Worm (Caenorhabditis elegans) whole organism, early embryonic: Measurements from ENCODE around the gene Y32H12A.8.

Source experiments
- B0310.2 ChIP-seq: sonication (generic microtip); optimal IDR thresholded peaks from 2 replicates; lab custom pipeline; 2016; ENCODE audit warnings: mild to moderate bottlenecking, missing genetic modification characterization, missing compliant biosample characterization
- F13C5.2 ChIP-seq: sonication (generic microtip); optimal IDR thresholded peaks from 2 replicates; lab custom pipeline; 2017; ENCODE audit warnings: mild to moderate bottlenecking, missing genetic modification characterization, inconsistent platforms, missing compliant biosample characterization
- aly-1 ChIP-seq: sonication (generic microtip); optimal IDR thresholded peaks from 2 replicates; lab custom pipeline; 2016; ENCODE audit warnings: missing genetic modification characterization, missing compliant biosample characterization
- ama-1 ChIP-seq: fragments of 150-350 bp; optimal IDR thresholded peaks from 2 replicates; lab custom pipeline; 2014
- ceh-13 ChIP-seq: fragments of 200-800 bp; sonication (Bioruptor generic); optimal IDR thresholded peaks from 2 replicates; lab custom pipeline; 2018; ENCODE audit warnings: mild to moderate bottlenecking, missing genetic modification characterization, missing compliant biosample characterization
- ceh-36 ChIP-seq: sonication (generic microtip); optimal IDR thresholded peaks from 2 replicates; lab custom pipeline; 2016; ENCODE audit warnings: missing genetic modification characterization, inconsistent platforms, missing compliant biosample characterization
- ets-7 ChIP-seq: sonication (generic microtip); optimal IDR thresholded peaks from 2 replicates; lab custom pipeline; 2016; ENCODE audit warnings: missing genotype, missing genetic modification characterization, missing compliant biosample characterization
- flt-1 ChIP-seq: fragments of 200-800 bp; sonication (Bioruptor generic); IDR thresholded peaks from 2 replicates; pipeline ENCODE4 v1.3.6; 2022; ENCODE audit warnings: missing genetic modification characterization, missing compliant biosample characterization
- hmbx-1 ChIP-seq: sonication (generic microtip); optimal IDR thresholded peaks from 2 replicates; lab custom pipeline; 2016; ENCODE audit warnings: mild to moderate bottlenecking, missing genetic modification characterization, missing compliant biosample characterization
- hmg-4 ChIP-seq: fragments of 200-800 bp; sonication (Bioruptor generic); optimal IDR thresholded peaks from 2 replicates; lab custom pipeline; 2018; ENCODE audit warnings: mild to moderate bottlenecking, missing genetic modification characterization, missing compliant biosample characterization
- hnd-1 ChIP-seq: sonication (generic microtip); optimal IDR thresholded peaks from 2 replicates; lab custom pipeline; 2016; ENCODE audit warnings: missing genetic modification characterization, missing compliant biosample characterization
- pes-1 ChIP-seq: fragments of 200-800 bp; sonication (Bioruptor generic); IDR thresholded peaks from 2 replicates; pipeline ENCODE4 v1.3.6; 2022; ENCODE audit warnings: missing genetic modification reagents, missing genetic modification characterization, missing compliant biosample characterization
- scrt-1 ChIP-seq: fragments of 200-800 bp; sonication (Bioruptor generic); IDR thresholded peaks from 2 replicates; pipeline ENCODE4 v1.3.6; 2022; ENCODE audit warnings: missing genetic modification characterization, missing compliant biosample characterization
- sea-1 ChIP-seq: fragments of 200-800 bp; sonication (Bioruptor generic); conservative IDR thresholded peaks from 2 replicates; pipeline ENCODE4 v1.3.6; 2022; ENCODE audit warnings: missing genetic modification characterization, missing compliant biosample characterization
- tbx-11 ChIP-seq: fragments of 200-800 bp; sonication (Bioruptor generic); IDR thresholded peaks from 2 replicates; pipeline ENCODE4 v1.3.6; 2022; ENCODE audit warnings: missing genetic modification characterization, missing compliant biosample characterization
- tbx-37 ChIP-seq: fragments of 200-800 bp; sonication (Bioruptor generic); conservative IDR thresholded peaks from 2 replicates; pipeline ENCODE4 v1.3.6; 2022; ENCODE audit warnings: missing genetic modification reagents, missing genetic modification characterization, missing compliant biosample characterization
- tra-4 ChIP-seq: sonication (generic microtip); optimal IDR thresholded peaks from 2 replicates; lab custom pipeline; 2017; ENCODE audit warnings: missing genetic modification characterization, missing compliant biosample characterization

Gene Y32H12A.8

DNA sequence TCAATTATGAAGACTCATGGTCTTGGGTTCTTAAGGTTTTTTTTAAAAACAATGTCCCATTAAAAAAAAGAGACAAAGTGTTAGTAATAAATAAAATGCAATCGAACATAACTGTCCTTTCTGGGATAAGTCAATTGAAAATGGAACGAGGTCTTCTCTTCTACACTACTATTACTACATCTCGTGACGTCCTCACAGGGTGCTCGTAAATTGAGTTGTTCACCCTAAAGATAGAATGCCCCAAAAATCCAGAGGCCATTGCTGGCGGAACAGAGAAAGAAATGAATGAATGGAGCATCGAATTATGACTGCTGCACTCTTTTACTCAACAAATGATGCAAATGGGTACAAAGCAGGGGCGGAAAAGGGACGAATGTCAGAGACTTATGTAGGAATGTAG is 3.4 kb downstream of the Y32H12A.8 start:
- TF ChIP-seq ceh-13 (GFP tag; lab: Kevin White, UChicago) (no peak), F13C5.2 (tag; lab: Kevin White, UChicago) (no peak), pes-1 (GFP tag; lab: Robert Waterston, UW) (no peak), tbx-37 (GFP tag; lab: Robert Waterston, UW) (no peak), hnd-1 (tag; lab: Kevin White, UChicago) (no peak), tra-4 (tag; lab: Kevin White, UChicago) (no peak), ama-1 (lab: Kevin White, UChicago) (no peak), hmg-4 (GFP tag; lab: Kevin White, UChicago) (no peak), ceh-36 (tag; lab: Kevin White, UChicago) (no peak), tbx-11 (GFP tag; lab: Robert Waterston, UW) (no peak), scrt-1 (GFP tag; lab: Robert Waterston, UW) (no peak), flt-1 (GFP tag; lab: Robert Waterston, UW) (no peak), ets-7 (tag; lab: Kevin White, UChicago) (no peak), sea-1 (GFP tag; lab: Robert Waterston, UW) (no peak), aly-1 (no peak), hmbx-1 (no peak), B0310.2 (tag; lab: Kevin White, UChicago) (no peak)

DNA sequence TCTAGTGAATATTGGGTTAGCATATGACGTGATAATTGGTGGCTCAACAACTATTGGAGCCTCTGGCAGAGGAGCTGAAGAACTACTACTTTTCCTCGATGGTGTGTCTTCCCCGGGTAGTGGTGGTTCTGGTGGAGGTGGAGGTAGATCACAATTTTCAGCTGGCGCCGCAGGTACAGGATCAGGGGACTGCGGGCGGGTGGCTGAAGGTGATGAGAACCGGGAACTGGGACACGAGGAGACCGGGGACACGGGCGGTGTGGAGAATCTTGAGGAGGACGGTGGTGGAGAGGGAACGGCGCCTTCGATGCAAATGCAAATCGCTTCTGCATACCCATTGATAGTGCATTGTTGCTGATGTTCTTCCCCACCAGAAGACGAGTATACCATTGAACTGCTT is 10.1 kb downstream of the Y32H12A.8 start:
- TF ChIP-seq tbx-37 (GFP tag; lab: Robert Waterston, UW), result no peak
- TF ChIP-seq B0310.2 (tag; lab: Kevin White, UChicago), result no peak
- TF ChIP-seq tra-4 (tag; lab: Kevin White, UChicago), result no peak
- no peak for TF ChIP-seq hmbx-1
- TF ChIP-seq flt-1 (GFP tag; lab: Robert Waterston, UW), result no peak
- no peak for TF ChIP-seq ama-1 (lab: Kevin White, UChicago)
- TF ChIP-seq hmg-4 (GFP tag; lab: Kevin White, UChicago), result no peak
- no peak for TF ChIP-seq sea-1 (GFP tag; lab: Robert Waterston, UW)
- no peak for TF ChIP-seq F13C5.2 (tag; lab: Kevin White, UChicago)
- TF ChIP-seq hnd-1 (tag; lab: Kevin White, UChicago), result no peak
- no peak for TF ChIP-seq ceh-36 (tag; lab: Kevin White, UChicago)
- no peak for TF ChIP-seq scrt-1 (GFP tag; lab: Robert Waterston, UW)
- no peak for TF ChIP-seq tbx-11 (GFP tag; lab: Robert Waterston, UW)
- no peak for TF ChIP-seq ceh-13 (GFP tag; lab: Kevin White, UChicago)
- no peak for TF ChIP-seq pes-1 (GFP tag; lab: Robert Waterston, UW)
- TF ChIP-seq ets-7 (tag; lab: Kevin White, UChicago), result no peak

- TF ChIP-seq ceh-36 (tag; lab: Kevin White, UChicago) (no peak), tra-4 (tag; lab: Kevin White, UChicago) (no peak), flt-1 (GFP tag; lab: Robert Waterston, UW) (no peak), ceh-13 (GFP tag; lab: Kevin White, UChicago) (no peak), aly-1 (no peak), F13C5.2 (tag; lab: Kevin White, UChicago) (no peak), hnd-1 (tag; lab: Kevin White, UChicago) (no peak), hmg-4 (GFP tag; lab: Kevin White, UChicago) (no peak), tbx-11 (GFP tag; lab: Robert Waterston, UW) (no peak), sea-1 (GFP tag; lab: Robert Waterston, UW) (no peak), hmbx-1 (no peak), pes-1 (GFP tag; lab: Robert Waterston, UW) (no peak), tbx-37 (GFP tag; lab: Robert Waterston, UW) (no peak)
Measured at ce11 chrIII:5389365-5389764, 16.5 kb downstream of the Y32H12A.8 start.

DNA sequence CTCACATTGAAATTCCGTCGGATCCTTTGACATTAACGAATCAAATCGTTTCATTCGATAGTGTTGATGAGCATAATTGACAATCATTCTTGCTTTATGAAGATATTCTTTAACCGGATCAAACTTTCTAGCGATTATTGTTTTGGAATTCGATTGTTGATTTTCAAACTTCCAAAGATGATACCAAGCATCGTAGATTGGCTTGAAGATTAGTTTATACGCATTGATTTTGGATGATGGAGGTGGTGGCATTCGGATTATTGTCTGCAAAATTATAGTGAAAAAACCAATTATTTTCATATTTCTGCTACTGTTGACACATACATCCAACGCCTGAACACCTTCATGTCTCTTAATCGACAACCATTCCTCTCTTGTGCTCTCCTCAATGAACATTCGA is 17.7 kb downstream of the Y32H12A.8 start:
- TF ChIP-seq pes-1 (GFP tag; lab: Robert Waterston, UW), result no peak
- TF ChIP-seq tbx-11 (GFP tag; lab: Robert Waterston, UW), result no peak
- no peak for TF ChIP-seq sea-1 (GFP tag; lab: Robert Waterston, UW)
- no peak for TF ChIP-seq B0310.2 (tag; lab: Kevin White, UChicago)
- no peak for TF ChIP-seq ceh-36 (tag; lab: Kevin White, UChicago)
- no peak for TF ChIP-seq ceh-13 (GFP tag; lab: Kevin White, UChicago)
- no peak for TF ChIP-seq ama-1 (lab: Kevin White, UChicago)
- no peak for TF ChIP-seq tra-4 (tag; lab: Kevin White, UChicago)
- TF ChIP-seq aly-1, result no peak
- no peak for TF ChIP-seq F13C5.2 (tag; lab: Kevin White, UChicago)
- no peak for TF ChIP-seq scrt-1 (GFP tag; lab: Robert Waterston, UW)
- TF ChIP-seq ets-7 (tag; lab: Kevin White, UChicago), result no peak
- TF ChIP-seq hnd-1 (tag; lab: Kevin White, UChicago), result no peak
- TF ChIP-seq tbx-37 (GFP tag; lab: Robert Waterston, UW), result no peak
- TF ChIP-seq flt-1 (GFP tag; lab: Robert Waterston, UW), result no peak
- no peak for TF ChIP-seq hmg-4 (GFP tag; lab: Kevin White, UChicago)
- TF ChIP-seq hmbx-1, result no peak

- TF ChIP-seq aly-1 (no peak), ama-1 (lab: Kevin White, UChicago) (no peak), tbx-11 (GFP tag; lab: Robert Waterston, UW) (no peak), hnd-1 (tag; lab: Kevin White, UChicago) (no peak), scrt-1 (GFP tag; lab: Robert Waterston, UW) (no peak), tbx-37 (GFP tag; lab: Robert Waterston, UW) (no peak), pes-1 (GFP tag; lab: Robert Waterston, UW) (no peak), F13C5.2 (tag; lab: Kevin White, UChicago) (no peak), hmbx-1 (no peak), ceh-36 (tag; lab: Kevin White, UChicago) (no peak), hmg-4 (GFP tag; lab: Kevin White, UChicago) (no peak), flt-1 (GFP tag; lab: Robert Waterston, UW) (no peak), sea-1 (GFP tag; lab: Robert Waterston, UW) (no peak), B0310.2 (tag; lab: Kevin White, UChicago) (no peak), ceh-13 (GFP tag; lab: Kevin White, UChicago) (no peak), tra-4 (tag; lab: Kevin White, UChicago) (no peak), ets-7 (tag; lab: Kevin White, UChicago) (no peak)
Measured at ce11 chrIII:5385315-5385714, 20.5 kb downstream of the Y32H12A.8 start, which contains the start of gene Y32H12A.7. TSS of gene Y32H12A.7 (minus strand) at chrIII:5385415.

DNA sequence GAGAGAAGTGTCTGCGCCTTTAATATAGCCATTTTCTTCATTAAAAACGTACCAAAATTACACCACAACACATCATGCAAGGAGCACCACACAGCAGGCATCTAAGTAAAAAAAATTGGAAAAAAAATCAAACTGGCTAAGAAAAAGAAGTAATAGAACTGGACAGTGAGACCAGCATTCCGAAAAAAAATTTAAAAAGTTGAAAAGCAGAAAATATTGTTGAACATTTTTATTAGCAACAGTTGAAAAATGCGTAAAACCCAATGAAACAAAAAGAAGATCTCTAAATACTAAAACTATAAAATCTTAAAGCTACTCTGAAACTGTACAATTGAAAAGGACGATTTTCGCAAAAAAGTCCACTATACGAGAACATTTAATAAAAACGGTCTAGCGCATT is 23.8 kb downstream of the Y32H12A.8 start, which contains the start of gene Y32H12A.6:
Gene Y32H12A.6 (minus strand): TSS at position 101 of the 400 bp plus-strand sequence.
- TF ChIP-seq pes-1 (GFP tag; lab: Robert Waterston, UW) (no peak), tbx-11 (GFP tag; lab: Robert Waterston, UW) (no peak), ceh-13 (GFP tag; lab: Kevin White, UChicago) (no peak)
